Worm (Caenorhabditis elegans) whole organism, mixed stage, embryonic: ENCODE data around the gene zig-6.

Source experiments
- ceh-39 ChIP-seq: fragments of 150-350 bp; optimal IDR thresholded peaks from 2 replicates; lab custom pipeline; 2014; ENCODE audit warnings: missing biosample characterization, missing genetic modification characterization
- lin-13 ChIP-seq: fragments of 150-350 bp; optimal IDR thresholded peaks from 2 replicates; lab custom pipeline; 2014; ENCODE audit warnings: missing biosample characterization, missing genetic modification characterization
- nhr-237 ChIP-seq: fragments of 150-350 bp; optimal IDR thresholded peaks from 2 replicates; lab custom pipeline; 2014; ENCODE audit warnings: missing biosample characterization, missing genetic modification characterization
- nhr-28 ChIP-seq: fragments of 150-350 bp; optimal IDR thresholded peaks from 2 replicates; lab custom pipeline; 2014; ENCODE audit warnings: missing biosample characterization, missing genetic modification characterization
- sem-2 ChIP-seq: fragments of 200-800 bp; sonication (Bioruptor generic); optimal IDR thresholded peaks from 2 replicates; lab custom pipeline; 2018; ENCODE audit warnings: mild to moderate bottlenecking, missing genetic modification characterization, missing compliant biosample characterization

DNA sequence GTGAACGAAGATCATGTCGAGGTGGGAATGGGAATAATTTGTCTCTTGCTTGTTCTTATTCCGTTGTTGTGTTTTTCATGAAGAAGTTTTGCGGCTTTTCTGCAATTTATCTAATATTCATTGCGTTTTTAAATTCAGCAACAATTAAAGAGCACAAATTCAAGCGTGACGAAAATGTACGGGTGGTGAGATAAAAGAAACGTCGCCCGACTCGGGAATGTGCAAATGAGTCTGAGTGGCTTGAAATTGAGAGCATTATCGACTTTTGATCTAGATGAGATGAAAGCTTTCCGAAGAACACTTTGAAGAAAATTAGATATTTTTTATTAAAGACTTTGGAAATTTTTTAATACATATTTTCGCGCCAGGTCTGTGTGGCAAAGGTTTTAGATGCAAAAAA is 17.8 kb downstream of the zig-6 start, which contains the start of gene T03G11.10:
- TF ChIP-seq nhr-28 (no peak), ceh-39 (tag; lab: Kevin White, UChicago) (no peak), nhr-237 (tag; lab: Kevin White, UChicago) (no peak), sem-2 (GFP tag; lab: Kevin White, UChicago) (no peak), lin-13 (tag; lab: Kevin White, UChicago) (no peak)
